Worm (Caenorhabditis elegans) whole organism, L3 larva: ENCODE measurements around the gene C38C10.3.

Source experiments
- ZK546.5 ChIP-seq: sonication (generic microtip); optimal IDR thresholded peaks from 2 replicates; lab custom pipeline; 2017; ENCODE audit warnings: missing biosample characterization, missing genetic modification characterization
- ama-1 ChIP-seq: fragments of 150-350 bp; optimal IDR thresholded peaks from 2 replicates; lab custom pipeline; 2018
- elt-2 ChIP-seq: sonication (generic microtip); optimal IDR thresholded peaks from 2 replicates; lab custom pipeline; 2016; ENCODE audit warnings: missing genetic modification reagents, mild to moderate bottlenecking, missing genetic modification characterization, missing compliant biosample characterization
- elt-3 ChIP-seq, 3 experiments: fragments of 150-350 bp in 1 of 3; sonication (generic microtip) in 2 of 3; optimal IDR thresholded peaks; 2 replicates in 2 of 3; 4 replicates in 1 of 3; lab custom pipeline; 2014 to 2017; ENCODE audit warnings: missing biosample characterization in 3 of 3, missing genetic modification characterization in 3 of 3
- fkh-10 ChIP-seq: sonication (generic microtip); optimal IDR thresholded peaks from 2 replicates; lab custom pipeline; 2017; ENCODE audit warnings: missing biosample characterization, missing genetic modification reagents, missing genetic modification characterization
- jun-1 ChIP-seq: fragments of 150-350 bp; optimal IDR thresholded peaks from 2 replicates; lab custom pipeline; 2014; ENCODE audit warnings: missing biosample characterization, missing genetic modification reagents, missing genetic modification characterization
- lin-39 ChIP-seq: fragments of 150-350 bp; optimal IDR thresholded peaks from 2 replicates; lab custom pipeline; 2018; ENCODE audit warnings: missing biosample characterization, missing genetic modification reagents, missing genetic modification characterization
- nhr-12 ChIP-seq: fragments of 150-350 bp; optimal IDR thresholded peaks from 2 replicates; lab custom pipeline; 2014; ENCODE audit warnings: missing biosample characterization, missing genetic modification characterization
- nhr-25 ChIP-seq: sonication (generic microtip); optimal IDR thresholded peaks from 2 replicates; lab custom pipeline; 2017; ENCODE audit warnings: missing biosample characterization, missing genetic modification characterization
- nhr-76 ChIP-seq: fragments of 150-350 bp; sonication (generic microtip); optimal IDR thresholded peaks from 5 replicates; lab custom pipeline; 2014; ENCODE audit warnings: missing biosample characterization, missing genetic modification characterization
- nhr-77 ChIP-seq: fragments of 150-350 bp; optimal IDR thresholded peaks from 2 replicates; lab custom pipeline; 2014; ENCODE audit warnings: missing biosample characterization, missing genetic modification characterization
- pqm-1 ChIP-seq: fragments of 150-350 bp; optimal IDR thresholded peaks from 2 replicates; lab custom pipeline; 2017; ENCODE audit warnings: missing biosample characterization, missing genetic modification characterization, inconsistent platforms
- ztf-11 ChIP-seq: fragments of 150-350 bp; optimal IDR thresholded peaks from 2 replicates; lab custom pipeline; 2014; ENCODE audit warnings: missing biosample characterization, missing genetic modification characterization

- TF ChIP-seq nhr-76 (no peak), pqm-1 (tag; lab: Kevin White, UChicago) (no peak), jun-1 (tag; lab: Kevin White, UChicago) (no peak), lin-39 (no peak), nhr-12 (tag; lab: Kevin White, UChicago) (no peak), nhr-25 (tag; lab: Kevin White, UChicago) (no peak), ZK546.5 (tag; lab: Kevin White, UChicago) (no peak), ama-1 (lab: Kevin White, UChicago) (no peak), elt-3 (tag; optimal IDR thresholded peaks at IDR 0.05; lab: Kevin White, UChicago) (no peak), fkh-10 (GFP tag; lab: Kevin White, UChicago) (peak; percentile 80), elt-2 (no peak), nhr-77 (tag; lab: Kevin White, UChicago) (no peak), ztf-11 (tag; lab: Kevin White, UChicago) (no peak)
These were observed 11.7 kb downstream of the C38C10.3 start for ce11 chrIII:9373779-9374178.
